Fruit fly (Drosophila melanogaster): ENCODE data around the gene Piezo.

DNA sequence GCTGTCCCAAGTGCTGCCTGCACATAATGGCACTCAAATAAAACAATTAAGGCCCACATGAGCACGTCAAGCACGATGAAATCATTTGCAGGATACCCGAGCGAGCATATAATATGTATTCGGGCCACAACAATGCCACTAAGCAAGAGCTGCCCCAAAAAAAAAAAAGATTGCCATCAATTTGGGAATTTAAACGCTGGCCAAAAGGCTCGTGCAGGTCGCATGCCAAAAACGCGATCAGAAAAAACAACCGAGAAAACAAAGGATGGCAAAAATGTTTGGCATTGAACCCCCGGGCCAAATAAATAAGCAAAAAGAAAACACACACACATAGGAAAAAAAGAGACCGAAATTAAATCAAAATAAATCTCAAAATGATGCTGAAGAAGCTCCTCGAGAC, 20.1 kb upstream of the Piezo start:
- TF ChIP-seq h (GFP tag; optimal IDR thresholded peaks at IDR 0.05) (no peak), Dfd (GFP tag; optimal IDR thresholded peaks at IDR 0.05) (no peak), Abd-B (GFP tag; optimal IDR thresholded peaks at IDR 0.05) (no peak), Hnf4 (GFP tag; optimal IDR thresholded peaks at IDR 0.05) (no peak), fru (GFP tag; optimal IDR thresholded peaks at IDR 0.05) (no peak), OdsH (GFP tag; optimal IDR thresholded peaks at IDR 0.05) (no peak), rgr (GFP tag; optimal IDR thresholded peaks at IDR 0.05) (no peak), brk (GFP tag; optimal IDR thresholded peaks at IDR 0.05) (no peak), CG32264 (GFP tag; optimal IDR thresholded peaks at IDR 0.05) (no peak), Rel (GFP tag; optimal IDR thresholded peaks at IDR 0.05) (peak; percentile 78), Rel (tag; optimal IDR thresholded peaks at IDR 0.05) (no peak), pan (optimal IDR thresholded peaks at IDR 0.05) (no peak), br (GFP tag; optimal IDR thresholded peaks at IDR 0.05) (no peak), Jra (GFP tag; optimal IDR thresholded peaks at IDR 0.05) (no peak), Mio (GFP tag; optimal IDR thresholded peaks at IDR 0.05) (no peak)
